Fruit fly (Drosophila melanogaster) whole organism: ENCODE results near the gene Dus3.

Experiments used
- CG8478 ChIP-seq: fragments of >200 bp; optimal IDR thresholded peaks from 2 replicates; lab custom pipeline; 2018; ENCODE audit warnings: inconsistent platforms
- Dll ChIP-seq: fragments of >200 bp; optimal IDR thresholded peaks from 2 replicates; lab custom pipeline; 2017
- EcR ChIP-seq, 2 experiments: fragments of >200 bp; optimal IDR thresholded peaks; 2 replicates each; lab custom pipeline; 2017; ENCODE audit warnings: missing biosample characterization in 2 of 2, missing genetic modification characterization in 2 of 2, missing genetic modification reagents in 2 of 2
- pan ChIP-seq: fragments of >200 bp; optimal IDR thresholded peaks from 2 replicates; lab custom pipeline; 2017
- psq ChIP-seq: fragments of >200 bp; optimal IDR thresholded peaks from 2 replicates; lab custom pipeline; 2017
- usp ChIP-seq: fragments of >200 bp; optimal IDR thresholded peaks from 2 replicates; lab custom pipeline; 2017; ENCODE audit warnings: missing biosample characterization, missing genetic modification characterization, mixed read lengths

DNA sequence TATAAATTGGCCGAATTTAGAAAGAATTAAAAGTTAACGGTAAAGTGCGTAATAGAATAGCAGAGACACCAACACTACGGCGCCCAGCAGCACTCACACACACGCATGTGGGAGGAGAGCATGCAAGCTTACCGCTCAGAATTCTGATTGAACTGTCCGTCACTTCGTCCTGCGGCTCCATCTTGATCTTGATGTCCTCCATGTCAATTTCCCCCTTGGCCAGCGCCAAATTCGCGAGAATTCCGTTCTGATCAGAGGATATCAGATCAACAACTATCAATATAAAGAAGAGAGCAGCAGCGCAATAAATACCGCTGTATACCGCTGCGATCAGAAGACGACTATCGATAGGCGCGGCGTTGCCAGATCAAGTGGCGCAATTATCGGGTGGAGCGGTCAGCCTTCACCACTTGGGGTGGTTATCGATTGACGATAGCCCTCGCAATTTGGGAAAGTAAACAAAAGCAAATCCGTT is 23.0 kb upstream of the Dus3 start, which contains the start of the genes CG10462 and Nf-YB:
- TF ChIP-seq pan, result no peak
- TF ChIP-seq usp (GFP tag; lab: Kevin White, UChicago), result no peak
- no peak for TF ChIP-seq Dll (lab: Kevin White, UChicago)
- no peak for TF ChIP-seq EcR (GFP tag; optimal IDR thresholded peaks at IDR 0.05; lab: Kevin White, UChicago)
- TF ChIP-seq CG8478 (lab: Kevin White, UChicago), result no peak
- no peak for TF ChIP-seq psq (lab: Kevin White, UChicago)
